Worm (Caenorhabditis elegans) whole organism, L2 larva: Measurements from ENCODE around the gene R12H7.4.
A peak's percentile ranks its signal among the peaks of the same experiment; 100 is the strongest.

Experiments used
- F13H6.1 ChIP-seq: sonication (generic microtip); optimal IDR thresholded peaks from 2 replicates; lab custom pipeline; 2016; ENCODE audit warnings: missing genetic modification characterization, missing compliant biosample characterization
- Y55F3AM.14 ChIP-seq: fragments of 200-800 bp; sonication (Bioruptor generic); optimal IDR thresholded peaks from 2 replicates; lab custom pipeline; 2018; ENCODE audit warnings: mild to moderate bottlenecking, missing genetic modification characterization, missing compliant biosample characterization
- alr-1 ChIP-seq: fragments of 150-350 bp; optimal IDR thresholded peaks from 2 replicates; lab custom pipeline; 2014; ENCODE audit warnings: missing biosample characterization, missing genetic modification characterization
- ama-1 ChIP-seq: fragments of 150-350 bp; optimal IDR thresholded peaks from 2 replicates; lab custom pipeline; 2018; ENCODE audit warnings: inconsistent platforms
- ceh-16 ChIP-seq: fragments of 150-350 bp; optimal IDR thresholded peaks from 2 replicates; lab custom pipeline; 2014; ENCODE audit warnings: missing biosample characterization, missing genetic modification characterization
- ceh-82 ChIP-seq: fragments of 150-350 bp; optimal IDR thresholded peaks from 2 replicates; lab custom pipeline; 2014; ENCODE audit warnings: missing biosample characterization, missing genetic modification characterization
- crh-2 ChIP-seq: sonication (generic microtip); optimal IDR thresholded peaks from 2 replicates; lab custom pipeline; 2017; ENCODE audit warnings: missing biosample characterization, missing genetic modification characterization
- dmd-4 ChIP-seq: sonication (generic microtip); optimal IDR thresholded peaks from 2 replicates; lab custom pipeline; 2017; ENCODE audit warnings: missing biosample characterization, missing genetic modification characterization
- egl-27 ChIP-seq: sonication (generic microtip); optimal IDR thresholded peaks from 3 replicates; lab custom pipeline; 2017; ENCODE audit warnings: missing biosample characterization, missing genetic modification reagents, missing genetic modification characterization
- elt-1 ChIP-seq: fragments of 150-350 bp; optimal IDR thresholded peaks from 2 replicates; lab custom pipeline; 2014; ENCODE audit warnings: missing biosample characterization, missing genetic modification characterization
- elt-3 ChIP-seq: sonication (generic microtip); optimal IDR thresholded peaks from 2 replicates; lab custom pipeline; 2017; ENCODE audit warnings: missing biosample characterization, missing genetic modification characterization
- fos-1 ChIP-seq: fragments of 150-350 bp; optimal IDR thresholded peaks from 2 replicates; lab custom pipeline; 2014; ENCODE audit warnings: missing biosample characterization, missing genetic modification characterization
- gmeb-1 ChIP-seq: fragments of 150-350 bp; optimal IDR thresholded peaks from 2 replicates; lab custom pipeline; 2014; ENCODE audit warnings: missing biosample characterization, missing genetic modification characterization
- lin-11 ChIP-seq: fragments of 150-350 bp; sonication (generic microtip); optimal IDR thresholded peaks from 2 replicates; lab custom pipeline; 2014; ENCODE audit warnings: missing biosample characterization, missing genetic modification characterization, inconsistent platforms, mixed read lengths
- lin-13 ChIP-seq: fragments of 150-350 bp; optimal IDR thresholded peaks from 2 replicates; lab custom pipeline; 2014; ENCODE audit warnings: missing biosample characterization, missing genetic modification reagents, missing genetic modification characterization
- lsy-2 ChIP-seq, 2 experiments: fragments of 150-350 bp in 1 of 2; sonication (generic microtip) in 1 of 2; optimal IDR thresholded peaks; 2 replicates each; lab custom pipeline; 2014 to 2017; ENCODE audit warnings: missing biosample characterization in 2 of 2, missing genetic modification characterization in 2 of 2
- mbf-1 ChIP-seq: sonication (generic microtip); optimal IDR thresholded peaks from 2 replicates; lab custom pipeline; 2017; ENCODE audit warnings: missing biosample characterization, missing genetic modification characterization
- mdl-1 ChIP-seq, 2 experiments: fragments of 150-350 bp in 1 of 2; sonication (generic microtip) in 1 of 2; optimal IDR thresholded peaks; 2 replicates each; lab custom pipeline; 2017; ENCODE audit warnings: missing biosample characterization in 2 of 2, missing genetic modification characterization in 2 of 2
- nhr-10 ChIP-seq: sonication (generic microtip); optimal IDR thresholded peaks from 2 replicates; lab custom pipeline; 2017; ENCODE audit warnings: missing biosample characterization, missing genetic modification characterization
- nhr-12 ChIP-seq: fragments of 150-350 bp; optimal IDR thresholded peaks from 2 replicates; lab custom pipeline; 2014; ENCODE audit warnings: missing biosample characterization, missing genetic modification characterization
- nhr-21 ChIP-seq: fragments of 150-350 bp; optimal IDR thresholded peaks from 2 replicates; lab custom pipeline; 2014; ENCODE audit warnings: missing biosample characterization, missing genetic modification characterization
- nhr-23 ChIP-seq: fragments of 150-350 bp; optimal IDR thresholded peaks from 2 replicates; lab custom pipeline; 2014; ENCODE audit warnings: missing biosample characterization, missing genetic modification reagents, missing genetic modification characterization
- nhr-237 ChIP-seq: fragments of 150-350 bp; optimal IDR thresholded peaks from 2 replicates; lab custom pipeline; 2014; ENCODE audit warnings: missing biosample characterization, missing genetic modification characterization
- nhr-6 ChIP-seq: fragments of 150-350 bp; optimal IDR thresholded peaks from 2 replicates; lab custom pipeline; 2014; ENCODE audit warnings: missing biosample characterization, missing genetic modification characterization
- nhr-77 ChIP-seq: fragments of 150-350 bp; optimal IDR thresholded peaks from 2 replicates; lab custom pipeline; 2014; ENCODE audit warnings: missing biosample characterization, missing genetic modification characterization
- peb-1 ChIP-seq: fragments of 150-350 bp; optimal IDR thresholded peaks from 2 replicates; lab custom pipeline; 2014; ENCODE audit warnings: missing biosample characterization, missing genetic modification characterization
- sem-4 ChIP-seq: fragments of 150-350 bp; optimal IDR thresholded peaks from 2 replicates; lab custom pipeline; 2014; ENCODE audit warnings: missing biosample characterization, missing genetic modification reagents, missing genetic modification characterization
- skn-1 ChIP-seq: sonication (generic microtip); optimal IDR thresholded peaks from 2 replicates; lab custom pipeline; 2017; ENCODE audit warnings: missing biosample characterization, missing genetic modification characterization
- sma-3 ChIP-seq: sonication (generic microtip); optimal IDR thresholded peaks from 2 replicates; lab custom pipeline; 2016; ENCODE audit warnings: missing genetic modification reagents, missing genetic modification characterization, missing compliant biosample characterization
- sma-9 ChIP-seq, 2 experiments: fragments of 150-350 bp in 1 of 2; sonication (generic microtip) in 1 of 2; optimal IDR thresholded peaks; 2 replicates each; lab custom pipeline; 2014 to 2016; ENCODE audit warnings: missing genetic modification characterization in 2 of 2, mild to moderate bottlenecking in 1 of 2, missing biosample characterization in 1 of 2, missing compliant biosample characterization in 1 of 2, missing genetic modification reagents in 1 of 2, moderate library complexity in 1 of 2
- snpc-4 ChIP-seq: fragments of 150-350 bp; optimal IDR thresholded peaks from 2 replicates; lab custom pipeline; 2014; ENCODE audit warnings: missing biosample characterization, missing genetic modification characterization
- unc-62 ChIP-seq: fragments of 150-350 bp; optimal IDR thresholded peaks from 2 replicates; lab custom pipeline; 2014; ENCODE audit warnings: missing biosample characterization, missing genetic modification reagents, missing genetic modification characterization
- zag-1 ChIP-seq: fragments of 150-350 bp; optimal IDR thresholded peaks from 2 replicates; lab custom pipeline; 2014; ENCODE audit warnings: missing biosample characterization, missing genetic modification characterization
- ztf-1 ChIP-seq: fragments of 200-800 bp; sonication (Bioruptor generic); conservative IDR thresholded peaks from 2 replicates; pipeline ENCODE4 v1.3.6; 2022; ENCODE audit warnings: missing genetic modification characterization, missing compliant biosample characterization
- ztf-11 ChIP-seq: sonication (generic microtip); optimal IDR thresholded peaks from 2 replicates; lab custom pipeline; 2017; ENCODE audit warnings: missing biosample characterization, missing genetic modification characterization
- ztf-4 ChIP-seq: fragments of 150-350 bp; optimal IDR thresholded peaks from 2 replicates; lab custom pipeline; 2014; ENCODE audit warnings: missing biosample characterization, missing genetic modification characterization

Gene R12H7.4

DNA sequence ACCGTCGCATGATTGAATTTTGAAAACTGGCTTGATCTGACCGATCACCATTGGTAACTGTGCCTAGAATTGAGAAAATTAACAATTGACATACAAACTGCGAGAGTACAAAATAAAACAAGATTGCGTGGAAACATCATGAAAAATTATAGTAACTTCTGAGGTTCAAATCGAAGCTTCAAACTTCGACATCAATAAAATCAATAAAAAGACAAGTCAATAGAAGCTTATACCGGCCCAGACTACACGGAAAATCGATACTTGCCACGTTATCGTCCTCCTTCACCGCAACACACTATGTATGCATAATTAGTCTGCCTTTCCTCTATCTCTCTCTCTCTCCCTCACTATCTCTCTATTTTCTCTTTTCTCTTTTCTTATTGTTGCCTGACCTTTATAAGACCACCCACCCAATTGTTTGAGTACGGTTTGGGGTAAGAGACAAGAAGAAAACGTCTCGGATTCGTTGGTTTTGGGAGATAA is 9.8 kb downstream of the R12H7.4 start, which contains the start of gene skr-21:
Gene skr-21, minus strand, starts transcription at position 51 of the 483 bp plus-strand sequence.
- TF ChIP-seq sma-3 (no peak), crh-2 (tag; lab: Kevin White, UChicago) (peak; percentile 69)

DNA sequence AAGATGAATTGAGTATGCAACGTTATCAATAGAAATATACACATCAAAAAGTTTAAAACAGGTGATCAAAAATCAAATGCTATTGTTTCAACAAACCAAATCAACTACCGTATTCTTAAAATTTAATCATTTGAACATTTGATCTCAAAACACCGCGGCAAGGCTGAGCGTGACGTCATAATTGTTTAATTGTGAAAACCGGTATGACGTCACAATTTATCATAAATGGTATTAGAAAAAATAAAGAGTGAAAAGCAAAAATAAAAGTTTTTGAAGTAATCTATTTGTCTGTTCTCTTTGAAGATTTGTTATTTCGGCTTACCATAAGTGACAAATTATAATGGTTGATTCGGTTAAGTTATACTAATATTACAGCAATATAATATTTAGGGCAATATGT is 10.9 kb downstream of the R12H7.4 start:
- TF ChIP-seq ztf-4: no peak
- no peak for TF ChIP-seq nhr-77 (tag; lab: Kevin White, UChicago)
- no peak for TF ChIP-seq nhr-21 (tag; lab: Kevin White, UChicago)
- TF ChIP-seq nhr-6 (tag; lab: Kevin White, UChicago): no peak
- TF ChIP-seq ztf-1 (GFP tag; lab: Robert Waterston, UW): no peak
- no peak for TF ChIP-seq lin-13 (GFP tag; lab: Kevin White, UChicago)
- TF ChIP-seq snpc-4 (tag; lab: Kevin White, UChicago): no peak
- no peak for TF ChIP-seq sma-3
- TF ChIP-seq nhr-23 (tag; lab: Kevin White, UChicago): no peak
- TF ChIP-seq nhr-237 (tag; lab: Kevin White, UChicago): no peak
- no peak for TF ChIP-seq zag-1 (tag; lab: Kevin White, UChicago)
- TF ChIP-seq mbf-1 (tag; lab: Kevin White, UChicago): no peak
- TF ChIP-seq ceh-82 (tag; lab: Kevin White, UChicago): no peak
- no peak for TF ChIP-seq ama-1
- no peak for TF ChIP-seq sem-4 (tag; lab: Kevin White, UChicago)
- no peak for TF ChIP-seq nhr-10 (tag; lab: Kevin White, UChicago)
- TF ChIP-seq ceh-16 (tag; lab: Kevin White, UChicago): no peak
- no peak for TF ChIP-seq dmd-4
- TF ChIP-seq nhr-12: no peak

DNA sequence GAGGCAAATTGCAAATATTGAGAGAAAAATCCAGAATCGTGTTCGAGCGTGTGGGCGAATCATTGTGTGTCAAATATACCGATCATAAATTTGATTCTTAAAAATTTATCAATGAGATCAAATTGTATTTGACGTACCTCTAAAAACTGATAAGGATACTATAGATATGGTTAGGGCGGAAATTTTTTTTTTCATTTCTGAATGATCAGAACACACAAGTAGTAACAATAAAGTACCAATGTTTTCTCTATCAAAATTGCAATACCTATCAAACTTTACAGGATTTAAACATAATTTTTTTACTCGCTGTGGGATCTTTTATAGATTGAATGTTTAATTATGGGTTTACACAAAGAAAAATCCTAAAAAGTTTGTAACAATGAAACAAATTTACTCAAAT is 15.4 kb downstream of the R12H7.4 start, which contains the start of gene bgnt-1.5:
Gene bgnt-1.5, minus strand, starts transcription at position 101 of the 400 bp plus-strand sequence.
- no peak for TF ChIP-seq lsy-2 (tag; optimal IDR thresholded peaks at IDR 0.05; lab: Kevin White, UChicago)
- no peak for TF ChIP-seq nhr-12
- TF ChIP-seq fos-1 (tag; lab: Kevin White, UChicago): no peak
- no peak for TF ChIP-seq peb-1
- no peak for TF ChIP-seq mbf-1 (tag; lab: Kevin White, UChicago)
- no peak for TF ChIP-seq nhr-77 (tag; lab: Kevin White, UChicago)
- TF ChIP-seq ztf-11 (tag; lab: Kevin White, UChicago): no peak
- TF ChIP-seq unc-62: no peak
- TF ChIP-seq sma-9 (GFP tag; optimal IDR thresholded peaks at IDR 0.05; lab: Kevin White, UChicago): no peak
- TF ChIP-seq sma-9 (tag; optimal IDR thresholded peaks at IDR 0.05; lab: Kevin White, UChicago): no peak
- TF ChIP-seq elt-3 (tag; lab: Kevin White, UChicago): no peak
- no peak for TF ChIP-seq mdl-1 (tag; optimal IDR thresholded peaks at IDR 0.05; lab: Kevin White, UChicago)
- TF ChIP-seq elt-1: no peak

DNA sequence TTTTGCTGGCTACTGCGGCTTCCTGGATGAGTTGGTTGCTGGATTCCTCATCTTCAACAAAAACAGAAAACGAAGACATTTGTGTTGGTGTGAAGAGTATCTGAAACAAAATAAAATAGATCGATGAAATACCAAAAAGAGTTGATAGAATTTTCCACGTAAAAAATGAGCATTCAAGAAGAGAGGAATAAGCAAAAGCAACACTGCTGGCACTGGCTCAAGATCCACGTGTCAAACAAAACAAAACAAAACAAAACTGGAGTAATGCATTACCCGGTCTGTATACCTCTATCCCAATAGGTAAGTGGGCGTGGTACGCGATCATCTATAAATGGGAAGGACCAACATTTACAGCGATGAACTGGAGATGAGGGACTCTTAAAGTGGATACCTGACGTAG is 18.0 kb downstream of the R12H7.4 start, which contains the start of gene K08H2.2:
Gene K08H2.2, minus strand, starts transcription at position 101 of the 400 bp plus-strand sequence.
- TF ChIP-seq nhr-10 (tag; lab: Kevin White, UChicago) (no peak), skn-1 (tag; lab: Kevin White, UChicago) (no peak), Y55F3AM.14 (no peak), F13H6.1 (tag; lab: Kevin White, UChicago) (no peak), crh-2 (tag; lab: Kevin White, UChicago) (no peak), zag-1 (tag; lab: Kevin White, UChicago) (no peak), lsy-2 (tag; optimal IDR thresholded peaks at IDR 0.05; lab: Kevin White, UChicago) (no peak), lin-11 (tag; lab: Kevin White, UChicago) (no peak), mbf-1 (tag; lab: Kevin White, UChicago) (no peak)
- TF ChIP-seq, all 48 proteins: peak for 0

DNA sequence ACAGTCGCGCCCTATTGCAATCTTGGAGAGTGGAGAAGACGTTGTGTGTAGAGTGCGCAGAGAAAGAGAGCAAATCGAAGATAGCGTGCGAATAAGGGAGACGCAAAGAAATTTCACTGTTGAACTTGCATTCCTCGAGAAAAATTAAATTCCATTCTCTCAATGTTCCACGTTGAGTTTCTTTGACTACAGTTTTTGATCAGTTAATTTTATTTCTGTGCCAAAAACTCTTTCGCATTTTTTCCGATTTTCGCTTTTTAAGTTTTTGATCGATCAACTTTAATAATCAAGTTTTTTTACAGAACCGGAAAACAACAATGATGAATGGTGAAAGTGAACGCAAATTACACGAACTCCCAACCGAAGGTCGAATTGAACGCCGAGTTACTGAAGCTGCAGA is 20.2 kb downstream of the R12H7.4 start, which contains the start of gene K08H2.3:
Gene K08H2.3, plus strand, starts transcription at position 301 of the 400 bp plus-strand sequence.
- no peak for TF ChIP-seq gmeb-1
- no peak for TF ChIP-seq sma-3
- no peak for TF ChIP-seq alr-1 (tag; lab: Kevin White, UChicago)
- no peak for TF ChIP-seq nhr-10 (tag; lab: Kevin White, UChicago)
- TF ChIP-seq egl-27: no peak
- TF ChIP-seq ceh-16 (tag; lab: Kevin White, UChicago): no peak
- no peak for TF ChIP-seq skn-1 (tag; lab: Kevin White, UChicago)
- no peak for TF ChIP-seq ztf-11 (tag; lab: Kevin White, UChicago)
- TF ChIP-seq ama-1: no peak
- no peak for TF ChIP-seq lin-11 (tag; lab: Kevin White, UChicago)
- TF ChIP-seq ztf-1 (GFP tag; lab: Robert Waterston, UW): no peak
- TF ChIP-seq ceh-82 (tag; lab: Kevin White, UChicago): no peak
